Fruit fly (Drosophila melanogaster) whole organism, embryonic: ENCODE measurements around the gene TFAM.

Experiments
- Ada2b ChIP-seq: fragments of 200-800 bp; sonication (Bioruptor generic); IDR thresholded peaks from 2 replicates; pipeline ENCODE4 v1.3.6; 2022; ENCODE audit warnings: missing biosample characterization, missing genetic modification characterization
- Adf1 ChIP-seq: fragments of 200-800 bp; sonication (Bioruptor generic); IDR thresholded peaks from 2 replicates; pipeline ENCODE4 v1.3.6; 2022; ENCODE audit warnings: missing biosample characterization, missing genetic modification characterization
- B-H2 ChIP-seq: fragments of 200-800 bp; sonication (Bioruptor generic); optimal IDR thresholded peaks from 2 replicates; lab custom pipeline; 2018; ENCODE audit warnings: missing biosample characterization, mild to moderate bottlenecking, missing genetic modification characterization
- Bgb ChIP-seq: fragments of 200-800 bp; sonication (Bioruptor generic); IDR thresholded peaks from 2 replicates; pipeline ENCODE4 v1.3.6; 2022; ENCODE audit warnings: missing biosample characterization, missing genetic modification characterization; ENCODE audit not compliant: partially characterized antibody
- CG10274 ChIP-seq: fragments of 200-800 bp; sonication (Bioruptor generic); optimal IDR thresholded peaks from 3 replicates; lab custom pipeline; 2017; ENCODE audit warnings: missing biosample characterization, mild to moderate bottlenecking, missing genetic modification characterization
- CG11093 ChIP-seq: fragments of 200-800 bp; sonication (Bioruptor generic); IDR thresholded peaks from 3 replicates; pipeline ENCODE4 v1.3.6; 2022; ENCODE audit warnings: missing biosample characterization, missing genetic modification characterization
- CG2129 ChIP-seq: fragments of 200-800 bp; sonication (Bioruptor generic); IDR thresholded peaks from 2 replicates; pipeline ENCODE4 v1.3.6; 2022; ENCODE audit warnings: missing biosample characterization, missing genetic modification characterization; ENCODE audit not compliant: partially characterized antibody
- CG2712 ChIP-seq: fragments of 200-800 bp; optimal IDR thresholded peaks from 3 replicates; lab custom pipeline; 2019; ENCODE audit warnings: missing biosample characterization, mild to moderate bottlenecking, missing genetic modification characterization, moderate library complexity
- CG30431 ChIP-seq: fragments of 200-800 bp; sonication (Bioruptor generic); optimal IDR thresholded peaks from 2 replicates; lab custom pipeline; 2017; ENCODE audit warnings: missing biosample characterization, missing genetic modification characterization
- CG3065 ChIP-seq: fragments of 200-800 bp; sonication (Bioruptor generic); optimal IDR thresholded peaks from 2 replicates; lab custom pipeline; 2016; ENCODE audit warnings: missing biosample characterization, missing genetic modification characterization
- CG31388 ChIP-seq: fragments of 200-800 bp; sonication (Bioruptor generic); optimal IDR thresholded peaks from 2 replicates; lab custom pipeline; 2016; ENCODE audit warnings: missing biosample characterization, missing genetic modification characterization
- CG3407 ChIP-seq: fragments of 200-800 bp; sonication (Bioruptor generic); optimal IDR thresholded peaks from 2 replicates; lab custom pipeline; 2018; ENCODE audit warnings: missing biosample characterization, mild to moderate bottlenecking, missing genetic modification characterization
- CG4820 ChIP-seq: fragments of 200-800 bp; sonication (Bioruptor generic); optimal IDR thresholded peaks from 3 replicates; lab custom pipeline; 2016; ENCODE audit warnings: missing biosample characterization, missing genetic modification characterization
- CG6683 ChIP-seq: fragments of 200-800 bp; sonication (Bioruptor generic); optimal IDR thresholded peaks from 2 replicates; lab custom pipeline; 2017; ENCODE audit warnings: missing biosample characterization, mild to moderate bottlenecking, missing genetic modification characterization, missing genetic modification reagents
- CG6854 ChIP-seq: fragments of 200-800 bp; sonication (Bioruptor generic); optimal IDR thresholded peaks from 3 replicates; lab custom pipeline; 2017; ENCODE audit warnings: missing biosample characterization, mild to moderate bottlenecking, missing genetic modification characterization
- CG7271 ChIP-seq: fragments of 200-800 bp; sonication (Bioruptor generic); optimal IDR thresholded peaks from 2 replicates; lab custom pipeline; 2018; ENCODE audit warnings: missing biosample characterization, mild to moderate bottlenecking, missing genetic modification characterization, moderate library complexity
- CG8388 ChIP-seq: fragments of 200-800 bp; sonication (Bioruptor generic); optimal IDR thresholded peaks from 2 replicates; lab custom pipeline; 2019; ENCODE audit warnings: missing biosample characterization, mild to moderate bottlenecking, missing genetic modification characterization, moderate library complexity
- CTCF ChIP-seq: fragments of 200-800 bp; sonication (Bioruptor generic); optimal IDR thresholded peaks from 2 replicates; lab custom pipeline; 2017; ENCODE audit warnings: missing biosample characterization, mild to moderate bottlenecking, missing genetic modification characterization, moderate library complexity
- Dfd ChIP-seq, 2 experiments: fragments of >200 bp; optimal IDR thresholded peaks; 2 replicates each; lab custom pipeline; 2017; ENCODE audit warnings: missing biosample characterization in 2 of 2, missing genetic modification characterization in 2 of 2
- Ets65A ChIP-seq: fragments of 200-800 bp; sonication (Bioruptor generic); peaks from one replicate; lab custom pipeline; 2016; ENCODE audit warnings: missing biosample characterization, missing genetic modification characterization
- GATAe ChIP-seq: fragments of 200-800 bp; sonication (Bioruptor generic); conservative IDR thresholded peaks from 2 replicates; pipeline ENCODE4 v1.3.6; 2022; ENCODE audit warnings: missing biosample characterization, missing genetic modification characterization
- HHEX ChIP-seq: fragments of 200-800 bp; sonication (Bioruptor generic); optimal IDR thresholded peaks from 3 replicates; lab custom pipeline; 2017; ENCODE audit warnings: missing biosample characterization, mild to moderate bottlenecking, missing genetic modification characterization, missing genetic modification reagents
- MESR4 ChIP-seq: fragments of 200-800 bp; sonication (Bioruptor generic); optimal IDR thresholded peaks from 2 replicates; lab custom pipeline; 2018; ENCODE audit warnings: missing biosample characterization, mild to moderate bottlenecking, missing genetic modification characterization, moderate library complexity
- Mrtf ChIP-seq: fragments of 200-800 bp; sonication (Bioruptor generic); IDR thresholded peaks from 3 replicates; pipeline ENCODE4 v1.3.6; 2022; ENCODE audit warnings: missing biosample characterization, missing genetic modification characterization
- Nf-YC ChIP-seq: fragments of 200-800 bp; optimal IDR thresholded peaks from 3 replicates; lab custom pipeline; 2019; ENCODE audit warnings: missing biosample characterization, mild to moderate bottlenecking, missing genetic modification characterization, moderate library complexity
- TFAM ChIP-seq: fragments of 200-800 bp; sonication (Bioruptor generic); optimal IDR thresholded peaks from 2 replicates; lab custom pipeline; 2017; ENCODE audit warnings: missing biosample characterization, missing genetic modification characterization, inconsistent platforms
- abd-A ChIP-seq: fragments of 200-800 bp; sonication (Bioruptor generic); optimal IDR thresholded peaks from 3 replicates; lab custom pipeline; 2019; ENCODE audit warnings: missing biosample characterization, mild to moderate bottlenecking, missing genetic modification characterization, moderate library complexity
- ap ChIP-seq: fragments of 200-800 bp; sonication (Bioruptor generic); IDR thresholded peaks from 2 replicates; pipeline ENCODE4 v1.3.6; 2022; ENCODE audit warnings: missing biosample characterization, missing genetic modification characterization
- ara ChIP-seq: fragments of 200-800 bp; sonication (Bioruptor generic); IDR thresholded peaks from 2 replicates; pipeline ENCODE4 v1.3.6; 2022; ENCODE audit warnings: missing biosample characterization, missing genetic modification characterization
- ash1 ChIP-seq: fragments of 200-800 bp; sonication (Bioruptor generic); optimal IDR thresholded peaks from 2 replicates; lab custom pipeline; 2018; ENCODE audit warnings: missing biosample characterization, mild to moderate bottlenecking, missing genetic modification characterization
- bcd ChIP-seq: fragments of 200-800 bp; sonication (Bioruptor generic); optimal IDR thresholded peaks from 2 replicates; lab custom pipeline; 2017; ENCODE audit warnings: missing biosample characterization, mild to moderate bottlenecking, missing genetic modification characterization
- bsh ChIP-seq, 2 experiments: fragments of 200-800 bp; sonication (Bioruptor generic); optimal IDR thresholded peaks; 2 replicates each; lab custom pipeline; 2017 to 2018; ENCODE audit warnings: mild to moderate bottlenecking in 2 of 2, missing biosample characterization in 2 of 2, missing genetic modification characterization in 2 of 2, moderate library complexity in 1 of 2
- crc ChIP-seq: fragments of 200-800 bp; sonication (Bioruptor generic); optimal IDR thresholded peaks from 2 replicates; lab custom pipeline; 2016; ENCODE audit warnings: missing biosample characterization, missing genetic modification characterization
- crol ChIP-seq: fragments of 200-800 bp; sonication (Bioruptor generic); IDR thresholded peaks from 2 replicates; pipeline ENCODE4 v1.3.6; 2022; ENCODE audit warnings: missing biosample characterization, missing genetic modification characterization
- dan ChIP-seq: fragments of 200-800 bp; sonication (Bioruptor generic); IDR thresholded peaks from 2 replicates; pipeline ENCODE4 v1.3.6; 2022; ENCODE audit warnings: missing biosample characterization, missing genetic modification characterization
- dimm ChIP-seq: fragments of 200-800 bp; sonication (Bioruptor generic); IDR thresholded peaks from 2 replicates; pipeline ENCODE4 v1.3.6; 2022; ENCODE audit warnings: missing biosample characterization, missing genetic modification characterization
- ems ChIP-seq: fragments of 200-800 bp; sonication (Bioruptor generic); optimal IDR thresholded peaks from 3 replicates; lab custom pipeline; 2016; ENCODE audit warnings: missing biosample characterization, missing genetic modification characterization
- ewg ChIP-seq: fragments of 200-800 bp; sonication (Bioruptor generic); optimal IDR thresholded peaks from 3 replicates; lab custom pipeline; 2017; ENCODE audit warnings: mild to moderate bottlenecking, missing biosample characterization, missing genetic modification reagents, missing genetic modification characterization
- fd64A ChIP-seq: fragments of 200-800 bp; sonication (Bioruptor generic); optimal IDR thresholded peaks from 3 replicates; lab custom pipeline; 2018; ENCODE audit warnings: missing biosample characterization, mild to moderate bottlenecking, missing genetic modification characterization
- gcm ChIP-seq: fragments of 200-800 bp; sonication (Bioruptor generic); optimal IDR thresholded peaks from 2 replicates; lab custom pipeline; 2019; ENCODE audit warnings: missing biosample characterization, mild to moderate bottlenecking, missing genetic modification characterization, moderate library complexity
- inv ChIP-seq: fragments of 200-800 bp; sonication (Bioruptor generic); IDR thresholded peaks from 2 replicates; pipeline ENCODE4 v1.3.6; 2022; ENCODE audit warnings: missing biosample characterization, missing genetic modification characterization; ENCODE audit not compliant: partially characterized antibody
- jing ChIP-seq: fragments of 200-800 bp; sonication (Bioruptor generic); optimal IDR thresholded peaks from 2 replicates; lab custom pipeline; 2018; ENCODE audit warnings: missing biosample characterization, mild to moderate bottlenecking, missing genetic modification characterization
- kah ChIP-seq: fragments of 200-800 bp; sonication (Bioruptor generic); optimal IDR thresholded peaks from 2 replicates; lab custom pipeline; 2018; ENCODE audit warnings: missing biosample characterization, mild to moderate bottlenecking, missing genetic modification characterization
- pzg ChIP-seq: fragments of 200-800 bp; sonication (Bioruptor generic); optimal IDR thresholded peaks from 3 replicates; lab custom pipeline; 2018; ENCODE audit warnings: missing biosample characterization, mild to moderate bottlenecking, missing genetic modification characterization, moderate library complexity
- repo ChIP-seq: fragments of 200-800 bp; sonication (Bioruptor generic); optimal IDR thresholded peaks from 2 replicates; lab custom pipeline; 2016; ENCODE audit warnings: missing biosample characterization, missing genetic modification characterization
- sd ChIP-seq: fragments of 200-800 bp; sonication (Bioruptor generic); optimal IDR thresholded peaks from 3 replicates; lab custom pipeline; 2018; ENCODE audit warnings: missing biosample characterization, mild to moderate bottlenecking, missing genetic modification characterization, moderate library complexity
- tgo ChIP-seq: fragments of 200-800 bp; sonication (Bioruptor generic); IDR thresholded peaks from 3 replicates; pipeline ENCODE4 v1.3.6; 2022; ENCODE audit warnings: missing biosample characterization, missing genetic modification characterization
- toy ChIP-seq: fragments of 200-800 bp; sonication (Bioruptor generic); IDR thresholded peaks from 2 replicates; pipeline ENCODE4 v1.3.6; 2022; ENCODE audit warnings: missing biosample characterization, missing genetic modification characterization
- ttk ChIP-seq: fragments of 200-800 bp; sonication (Bioruptor generic); IDR thresholded peaks from 2 replicates; pipeline ENCODE4 v2.1.2; 2022; ENCODE audit warnings: missing biosample characterization, missing genetic modification characterization
- tx ChIP-seq: fragments of 200-800 bp; sonication (Bioruptor generic); optimal IDR thresholded peaks from 2 replicates; lab custom pipeline; 2016; ENCODE audit warnings: missing biosample characterization, missing genetic modification characterization

Gene TFAM

DNA sequence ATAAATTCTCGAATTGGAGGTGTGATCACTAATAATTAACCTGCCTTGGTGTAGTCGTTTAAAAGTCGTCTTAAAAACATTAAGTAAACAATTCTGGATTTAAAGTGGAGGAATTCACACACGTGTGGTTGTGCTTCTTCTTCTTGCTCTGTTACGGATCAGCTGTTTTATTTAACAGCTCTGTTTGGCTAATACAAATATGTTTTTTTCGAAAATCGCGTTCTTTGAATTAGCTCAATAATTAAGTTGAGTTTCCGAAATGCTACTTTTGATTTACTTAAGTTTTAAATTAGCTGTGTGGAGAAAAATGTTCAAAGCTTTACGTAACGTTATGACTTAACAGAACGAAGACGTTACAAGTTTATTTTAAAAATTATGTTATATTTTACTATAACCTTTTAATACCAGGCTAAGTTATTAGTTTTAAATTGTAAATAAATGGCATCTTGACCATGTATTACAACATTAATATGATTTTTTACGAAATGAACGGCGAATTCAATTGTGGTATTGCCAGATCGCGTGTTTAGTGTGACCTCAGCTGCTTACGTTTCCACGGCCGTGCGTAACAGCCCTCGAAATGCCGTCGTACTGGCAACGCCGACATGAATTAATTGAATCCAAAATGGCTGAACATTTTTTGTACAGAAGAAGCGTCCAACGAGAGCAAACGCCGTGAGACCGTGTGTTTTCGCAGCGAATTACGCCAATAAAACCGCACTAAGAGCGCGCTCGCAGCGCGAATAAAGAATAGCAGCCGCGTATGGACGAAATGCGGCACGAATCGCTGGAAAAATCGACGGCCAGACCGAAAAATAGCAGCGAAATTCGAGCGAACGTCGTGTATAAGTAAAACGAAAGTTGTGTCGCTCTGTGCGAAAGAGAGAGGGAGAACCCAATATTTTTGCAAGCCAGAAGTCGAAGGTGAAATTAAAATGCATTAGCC lies 16.0 kb upstream of the TFAM start, which contains the start of the genes Pus1 and bon (continued):
- TF ChIP-seq B-H2 (GFP tag; lab: Kevin White, UChicago) = no peak
- peak; percentile 87 for TF ChIP-seq pzg (GFP tag; lab: Kevin White, UChicago)
- TF ChIP-seq crol = no peak
- TF ChIP-seq sd (tag; lab: Kevin White, UChicago) = peak; percentile 68
- no peak for TF ChIP-seq Mrtf (GFP tag; lab: Robert Waterston, UW)
- no peak for TF ChIP-seq Adf1
- peak; percentile 33 for TF ChIP-seq tx (GFP tag; lab: Kevin White, UChicago)
- no peak for TF ChIP-seq ewg (GFP tag; lab: Kevin White, UChicago)
- TF ChIP-seq Dfd (GFP tag; optimal IDR thresholded peaks at IDR 0.05; lab: Kevin White, UChicago) = no peak
- no peak for TF ChIP-seq HHEX
- TF ChIP-seq CG6683 = no peak
- no peak for TF ChIP-seq kah (GFP tag; lab: Kevin White, UChicago)
- no peak for TF ChIP-seq abd-A (tag; lab: Kevin White, UChicago)
- TF ChIP-seq gcm (GFP tag; lab: Kevin White, UChicago) = peak; percentile 30
- TF ChIP-seq crc (GFP tag; lab: Kevin White, UChicago) = no peak
- TF ChIP-seq CG30431 (GFP tag; lab: Kevin White, UChicago) = no peak
- no peak for TF ChIP-seq bcd (GFP tag; lab: Kevin White, UChicago)
- TF ChIP-seq inv (GFP tag; lab: Robert Waterston, UW) = no peak
- peak; percentile 33 for TF ChIP-seq CG2712
- no peak for TF ChIP-seq CG31388 (GFP tag; lab: Kevin White, UChicago)
- no peak for TF ChIP-seq CG6854 (GFP tag; lab: Kevin White, UChicago)
- no peak for TF ChIP-seq ash1 (GFP tag; lab: Kevin White, UChicago)
- TF ChIP-seq CG8388 (GFP tag; lab: Kevin White, UChicago) = no peak
- TF ChIP-seq ap (GFP tag; lab: Robert Waterston, UW) = no peak
- no peak for TF ChIP-seq tgo (GFP tag; lab: Robert Waterston, UW)
- no peak for TF ChIP-seq repo (GFP tag; lab: Kevin White, UChicago)
- TF ChIP-seq GATAe (GFP tag; lab: Robert Waterston, UW) = no peak
- no peak for TF ChIP-seq fd64A
- no peak for TF ChIP-seq CG3407 (GFP tag; lab: Kevin White, UChicago)
- TF ChIP-seq TFAM (GFP tag; lab: Kevin White, UChicago) = no peak
- TF ChIP-seq Nf-YC (tag; lab: Kevin White, UChicago) = peak; percentile 42
- peak; percentile 2 to 7 for TF ChIP-seq bsh (GFP tag; optimal IDR thresholded peaks at IDR 0.05; lab: Kevin White, UChicago)
- TF ChIP-seq ara = no peak
- no peak for TF ChIP-seq dimm (GFP tag; lab: Robert Waterston, UW)
- no peak for TF ChIP-seq CG2129 (GFP tag; lab: Robert Waterston, UW)
- no peak for TF ChIP-seq CG10274 (GFP tag; lab: Kevin White, UChicago)
- TF ChIP-seq dan = no peak
- TF ChIP-seq CTCF (GFP tag; lab: Kevin White, UChicago) = no peak
- TF ChIP-seq ttk (GFP tag; lab: Robert Waterston, UW) = no peak
- TF ChIP-seq ems (GFP tag; lab: Kevin White, UChicago) = peak; percentile 19
- TF ChIP-seq MESR4 (GFP tag; lab: Kevin White, UChicago) = peak; percentile 84
- peak; percentile 51 for TF ChIP-seq Ets65A (GFP tag; lab: Kevin White, UChicago)
- TF ChIP-seq CG3065 (GFP tag; lab: Kevin White, UChicago) = no peak
- TF ChIP-seq CG4820 (GFP tag; lab: Kevin White, UChicago) = no peak
- TF ChIP-seq CG11093 (GFP tag; lab: Robert Waterston, UW) = no peak
- TF ChIP-seq Ada2b (GFP tag; lab: Robert Waterston, UW) = no peak
- no peak for TF ChIP-seq CG7271 (tag; lab: Kevin White, UChicago)
- TF ChIP-seq jing (GFP tag; lab: Kevin White, UChicago) = no peak
- peak; percentile 57 for TF ChIP-seq Bgb (GFP tag; lab: Robert Waterston, UW)
- TF ChIP-seq toy (GFP tag; lab: Robert Waterston, UW) = no peak
